Worm (Caenorhabditis elegans): ENCODE data around the gene C56E6.2.

DNA sequence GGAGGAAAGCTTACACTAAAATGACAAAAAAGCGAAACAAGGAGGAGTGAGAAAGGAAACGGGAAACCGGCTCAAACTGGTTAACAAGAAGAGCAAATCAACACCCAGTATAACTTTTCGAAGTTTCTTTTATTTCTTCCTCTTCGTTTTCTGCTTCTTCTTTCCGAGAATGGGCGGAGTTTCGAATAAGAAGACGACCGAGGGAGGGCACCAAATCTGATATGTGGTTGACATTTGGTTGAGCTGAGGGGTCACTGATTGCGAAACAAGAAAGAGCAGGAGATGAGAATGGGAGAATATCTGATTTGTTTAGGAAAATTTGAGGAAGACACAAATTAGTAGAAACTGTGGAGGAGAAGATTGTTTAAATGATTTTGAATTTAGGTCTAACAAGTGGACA lies 26.1 kb upstream of the C56E6.2 start:
- TF ChIP-seq lin-13 (tag; optimal IDR thresholded peaks at IDR 0.05) (no peak), snpc-4 (tag; optimal IDR thresholded peaks at IDR 0.05) (no peak), lsy-2 (tag; optimal IDR thresholded peaks at IDR 0.05) (no peak), mab-5 (tag; optimal IDR thresholded peaks at IDR 0.05) (no peak), pha-4 (tag; optimal IDR thresholded peaks at IDR 0.05) (no peak), ztf-11 (tag; optimal IDR thresholded peaks at IDR 0.05) (no peak), nhr-12 (tag; optimal IDR thresholded peaks at IDR 0.05) (no peak), M03D4.4 (tag; optimal IDR thresholded peaks at IDR 0.05) (no peak), elt-3 (tag; optimal IDR thresholded peaks at IDR 0.05) (no peak), ceh-83 (GFP tag; optimal IDR thresholded peaks at IDR 0.05) (no peak), blmp-1 (tag; optimal IDR thresholded peaks at IDR 0.05) (no peak), unc-39 (tag; optimal IDR thresholded peaks at IDR 0.05) (no peak)

Measured in whole organism, mixed stage, embryonic.